Fruit fly (Drosophila melanogaster) whole organism, embryonic: ENCODE results near the gene Ythdc1.

Source experiments
- Atf6 ChIP-seq: fragments of 200-800 bp; sonication (Bioruptor generic); IDR thresholded peaks from 2 replicates; pipeline ENCODE4 v1.3.6; 2022; ENCODE audit warnings: missing biosample characterization, missing genetic modification characterization
- CG1024 ChIP-seq: fragments of 200-800 bp; sonication (Bioruptor generic); IDR thresholded peaks from 2 replicates; pipeline ENCODE4 v1.3.6; 2022; ENCODE audit warnings: missing biosample characterization, missing genetic modification characterization
- CG10274 ChIP-seq: fragments of 200-800 bp; sonication (Bioruptor generic); optimal IDR thresholded peaks from 3 replicates; lab custom pipeline; 2017; ENCODE audit warnings: missing biosample characterization, mild to moderate bottlenecking, missing genetic modification characterization
- CG12744 ChIP-seq: fragments of 200-800 bp; sonication (Bioruptor generic); optimal IDR thresholded peaks from 2 replicates; lab custom pipeline; 2016; ENCODE audit warnings: missing biosample characterization, missing genetic modification characterization
- CG15073 ChIP-seq: fragments of 200-800 bp; sonication (Bioruptor generic); optimal IDR thresholded peaks from 2 replicates; lab custom pipeline; 2016; ENCODE audit warnings: missing biosample characterization, missing genetic modification characterization
- CG15514 ChIP-seq: fragments of 200-800 bp; sonication (Bioruptor generic); optimal IDR thresholded peaks from 3 replicates; lab custom pipeline; 2017; ENCODE audit warnings: missing biosample characterization, missing genetic modification characterization, mild to moderate bottlenecking, moderate library complexity, missing genetic modification reagents
- CG17829 ChIP-seq: fragments of 200-800 bp; optimal IDR thresholded peaks from 2 replicates; lab custom pipeline; 2019; ENCODE audit warnings: missing biosample characterization, mild to moderate bottlenecking, missing genetic modification characterization, moderate library complexity
- CG18476 ChIP-seq: fragments of 200-800 bp; sonication (Bioruptor generic); optimal IDR thresholded peaks from 2 replicates; lab custom pipeline; 2016; ENCODE audit warnings: missing biosample characterization, mild to moderate bottlenecking, missing genetic modification characterization
- CG2129 ChIP-seq: fragments of 200-800 bp; sonication (Bioruptor generic); IDR thresholded peaks from 2 replicates; pipeline ENCODE4 v1.3.6; 2022; ENCODE audit warnings: missing biosample characterization, missing genetic modification characterization; ENCODE audit not compliant: partially characterized antibody
- CG30431 ChIP-seq: fragments of 200-800 bp; sonication (Bioruptor generic); optimal IDR thresholded peaks from 2 replicates; lab custom pipeline; 2017; ENCODE audit warnings: missing biosample characterization, missing genetic modification characterization
- CG3163 ChIP-seq: fragments of 200-800 bp; sonication (Bioruptor generic); optimal IDR thresholded peaks from 3 replicates; lab custom pipeline; 2016; ENCODE audit warnings: missing biosample characterization, missing genetic modification characterization
- CG32532 ChIP-seq: fragments of 200-800 bp; sonication (Bioruptor generic); IDR thresholded peaks from 2 replicates; pipeline ENCODE4 v1.3.6; 2022; ENCODE audit warnings: missing biosample characterization, missing genetic modification characterization
- CG34224 ChIP-seq: fragments of 200-800 bp; sonication (Bioruptor generic); IDR thresholded peaks from 3 replicates; pipeline ENCODE4 v1.3.6; 2022; ENCODE audit warnings: missing biosample characterization, missing genetic modification characterization; ENCODE audit not compliant: partially characterized antibody
- CG3995 ChIP-seq: fragments of 200-800 bp; sonication (Bioruptor generic); optimal IDR thresholded peaks from 3 replicates; lab custom pipeline; 2016; ENCODE audit warnings: missing biosample characterization, missing genetic modification characterization
- CG4854 ChIP-seq: fragments of 200-800 bp; sonication (Bioruptor generic); optimal IDR thresholded peaks from 2 replicates; lab custom pipeline; 2016; ENCODE audit warnings: missing biosample characterization, missing genetic modification characterization, inconsistent platforms
- CG6791 ChIP-seq: fragments of 200-800 bp; sonication (Bioruptor generic); IDR thresholded peaks from 3 replicates; pipeline ENCODE4 v1.3.6; 2022; ENCODE audit warnings: missing biosample characterization, missing genetic modification characterization; ENCODE audit not compliant: partially characterized antibody
- CG6813 ChIP-seq: fragments of 200-800 bp; sonication (Bioruptor generic); optimal IDR thresholded peaks from 2 replicates; lab custom pipeline; 2017; ENCODE audit warnings: missing biosample characterization, missing genetic modification characterization, mild to moderate bottlenecking, moderate library complexity, missing genetic modification reagents
- CG8924 ChIP-seq: fragments of 200-800 bp; optimal IDR thresholded peaks from 3 replicates; lab custom pipeline; 2019; ENCODE audit warnings: missing biosample characterization, mild to moderate bottlenecking, missing genetic modification characterization, moderate library complexity
- CG9437 ChIP-seq: fragments of 200-800 bp; sonication (Bioruptor generic); optimal IDR thresholded peaks from 2 replicates; lab custom pipeline; 2018; ENCODE audit warnings: missing biosample characterization, mild to moderate bottlenecking, missing genetic modification characterization
- Dad ChIP-seq: fragments of 200-800 bp; sonication (Bioruptor generic); optimal IDR thresholded peaks from 3 replicates; lab custom pipeline; 2016; ENCODE audit warnings: missing biosample characterization, missing genetic modification characterization
- E2f2 ChIP-seq: fragments of 200-800 bp; sonication (Bioruptor generic); IDR thresholded peaks from 2 replicates; pipeline ENCODE4 v1.3.6; 2022; ENCODE audit warnings: missing biosample characterization, missing genetic modification characterization
- Ets65A ChIP-seq: fragments of 200-800 bp; sonication (Bioruptor generic); peaks from one replicate; lab custom pipeline; 2016; ENCODE audit warnings: missing biosample characterization, missing genetic modification characterization
- H2.0 ChIP-seq: fragments of 200-800 bp; sonication (Bioruptor generic); IDR thresholded peaks from 2 replicates; pipeline ENCODE4 v1.3.6; 2022; ENCODE audit warnings: missing biosample characterization, missing genetic modification characterization
- HHEX ChIP-seq: fragments of 200-800 bp; sonication (Bioruptor generic); optimal IDR thresholded peaks from 3 replicates; lab custom pipeline; 2017; ENCODE audit warnings: missing biosample characterization, mild to moderate bottlenecking, missing genetic modification characterization, missing genetic modification reagents
- Hr3 ChIP-seq: fragments of 200-800 bp; sonication (Bioruptor generic); optimal IDR thresholded peaks from 3 replicates; lab custom pipeline; 2016; ENCODE audit warnings: missing biosample characterization, missing genetic modification characterization
- Poxn ChIP-seq: fragments of 200-800 bp; sonication (Bioruptor generic); IDR thresholded peaks from 2 replicates; pipeline ENCODE4 v1.3.6; 2022; ENCODE audit warnings: missing biosample characterization, missing genetic modification characterization
- Rfx ChIP-seq: fragments of 200-800 bp; sonication (Bioruptor generic); IDR thresholded peaks from 2 replicates; pipeline ENCODE4 v1.3.6; 2022; ENCODE audit warnings: missing biosample characterization, missing genetic modification characterization
- Sin3A ChIP-seq: fragments of >200 bp; optimal IDR thresholded peaks from 2 replicates; lab custom pipeline; 2018
- Usf ChIP-seq: fragments of 200-800 bp; sonication (Bioruptor generic); optimal IDR thresholded peaks from 2 replicates; lab custom pipeline; 2017; ENCODE audit warnings: missing genotype, missing biosample characterization, missing genetic modification characterization
- cas ChIP-seq: fragments of 200-800 bp; sonication (Bioruptor generic); IDR thresholded peaks from 2 replicates; pipeline ENCODE4 v1.3.6; 2022; ENCODE audit warnings: missing biosample characterization, missing genetic modification characterization
- chinmo ChIP-seq: fragments of 200-800 bp; sonication (Bioruptor generic); IDR thresholded peaks from 4 replicates; pipeline ENCODE4 v1.3.6; 2022; ENCODE audit warnings: missing biosample characterization, missing genetic modification characterization; ENCODE audit not compliant: partially characterized antibody
- crp ChIP-seq, 2 experiments: fragments of 200-800 bp; sonication (Bioruptor generic); optimal IDR thresholded peaks; 2 replicates in 1 of 2; 3 replicates in 1 of 2; lab custom pipeline; 2017; ENCODE audit warnings: missing biosample characterization in 2 of 2, missing genetic modification characterization in 2 of 2, mild to moderate bottlenecking in 1 of 2, moderate library complexity in 1 of 2
- dm ChIP-seq: fragments of 200-800 bp; sonication (Bioruptor generic); optimal IDR thresholded peaks from 3 replicates; lab custom pipeline; 2016; ENCODE audit warnings: missing biosample characterization, missing genetic modification characterization
- emc ChIP-seq: fragments of 200-800 bp; sonication (Bioruptor generic); optimal IDR thresholded peaks from 2 replicates; lab custom pipeline; 2016; ENCODE audit warnings: missing biosample characterization, missing genetic modification characterization
- ems ChIP-seq: fragments of 200-800 bp; sonication (Bioruptor generic); optimal IDR thresholded peaks from 3 replicates; lab custom pipeline; 2016; ENCODE audit warnings: missing biosample characterization, missing genetic modification characterization
- eve ChIP-seq, 2 experiments: fragments of >200 bp; optimal IDR thresholded peaks; 2 replicates each; lab custom pipeline; 2017; ENCODE audit warnings: missing biosample characterization in 2 of 2, missing genetic modification characterization in 2 of 2
- ewg ChIP-seq: fragments of 200-800 bp; sonication (Bioruptor generic); optimal IDR thresholded peaks from 3 replicates; lab custom pipeline; 2017; ENCODE audit warnings: mild to moderate bottlenecking, missing biosample characterization, missing genetic modification reagents, missing genetic modification characterization
- fd64A ChIP-seq: fragments of 200-800 bp; sonication (Bioruptor generic); optimal IDR thresholded peaks from 3 replicates; lab custom pipeline; 2018; ENCODE audit warnings: missing biosample characterization, mild to moderate bottlenecking, missing genetic modification characterization
- fu2 ChIP-seq: fragments of 200-800 bp; sonication (Bioruptor generic); optimal IDR thresholded peaks from 2 replicates; lab custom pipeline; 2016; ENCODE audit warnings: missing biosample characterization, missing genetic modification characterization
- gfzf ChIP-seq: fragments of 200-800 bp; sonication (Bioruptor generic); optimal IDR thresholded peaks from 2 replicates; lab custom pipeline; 2016; ENCODE audit warnings: missing biosample characterization, mild to moderate bottlenecking, missing genetic modification characterization, moderate library complexity
- kah ChIP-seq: fragments of 200-800 bp; sonication (Bioruptor generic); optimal IDR thresholded peaks from 2 replicates; lab custom pipeline; 2018; ENCODE audit warnings: missing biosample characterization, mild to moderate bottlenecking, missing genetic modification characterization
- lov ChIP-seq, 2 experiments: fragments of 200-800 bp in 1 of 2; fragments of >200 bp in 1 of 2; sonication (Bioruptor generic) in 1 of 2; IDR thresholded peaks in 1 of 2; optimal IDR thresholded peaks in 1 of 2; 2 replicates in 1 of 2; 3 replicates in 1 of 2; pipeline versions ENCODE4 v1.3.6 to Lab custom; 2017 to 2022; ENCODE audit warnings: missing biosample characterization in 1 of 2, missing genetic modification characterization in 1 of 2
- mld ChIP-seq: fragments of 200-800 bp; sonication (Bioruptor generic); IDR thresholded peaks from 3 replicates; pipeline ENCODE4 v1.3.6; 2022; ENCODE audit warnings: missing biosample characterization, missing genetic modification characterization; ENCODE audit not compliant: partially characterized antibody
- pzg ChIP-seq: fragments of 200-800 bp; sonication (Bioruptor generic); optimal IDR thresholded peaks from 3 replicates; lab custom pipeline; 2018; ENCODE audit warnings: missing biosample characterization, mild to moderate bottlenecking, missing genetic modification characterization, moderate library complexity
- schlank ChIP-seq: fragments of 200-800 bp; sonication (Bioruptor generic); optimal IDR thresholded peaks from 2 replicates; lab custom pipeline; 2018; ENCODE audit warnings: missing biosample characterization, mild to moderate bottlenecking, missing genetic modification characterization
- sima ChIP-seq: fragments of 200-800 bp; sonication (Bioruptor generic); optimal IDR thresholded peaks from 2 replicates; lab custom pipeline; 2016; ENCODE audit warnings: missing biosample characterization, missing genetic modification characterization
- stwl ChIP-seq: fragments of 200-800 bp; sonication (Bioruptor generic); optimal IDR thresholded peaks from 3 replicates; lab custom pipeline; 2018; ENCODE audit warnings: missing biosample characterization, mild to moderate bottlenecking, missing genetic modification characterization, moderate library complexity
- trh ChIP-seq: fragments of 200-800 bp; sonication (Bioruptor generic); optimal IDR thresholded peaks from 2 replicates; lab custom pipeline; 2016; ENCODE audit warnings: missing biosample characterization, missing genetic modification characterization
- ttk ChIP-seq: fragments of 200-800 bp; sonication (Bioruptor generic); IDR thresholded peaks from 2 replicates; pipeline ENCODE4 v2.1.2; 2022; ENCODE audit warnings: missing biosample characterization, missing genetic modification characterization
- unc-4 ChIP-seq: fragments of 200-800 bp; sonication (Bioruptor generic); IDR thresholded peaks from 2 replicates; pipeline ENCODE4 v1.3.6; 2022; ENCODE audit warnings: missing biosample characterization, missing genetic modification characterization; ENCODE audit not compliant: partially characterized antibody

Ythdc1 gene

DNA sequence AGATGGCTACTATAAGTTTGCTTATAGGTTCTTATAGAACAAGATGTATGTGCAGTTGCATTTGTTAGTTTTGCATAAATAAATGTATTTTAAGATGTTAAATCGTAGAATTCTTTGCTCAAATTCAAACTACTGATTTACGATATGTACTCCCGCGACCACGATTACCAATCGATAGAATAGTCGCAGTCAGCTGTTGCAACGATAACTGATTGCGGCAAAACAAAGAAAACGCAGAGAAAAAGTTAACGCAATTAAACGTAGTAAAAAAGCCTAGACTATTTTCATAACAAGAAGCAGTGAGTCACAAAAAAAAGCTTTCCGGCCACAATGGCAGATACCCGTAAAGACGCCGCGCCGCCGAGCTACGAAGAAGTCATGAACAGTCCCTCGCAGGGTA lies 2.6 kb upstream of the Ythdc1 start, which contains the start of gene CG12012 (continued):
- TF ChIP-seq ems (GFP tag; lab: Kevin White, UChicago) = no peak
- TF ChIP-seq crp (GFP tag; optimal IDR thresholded peaks at IDR 0.05; lab: Kevin White, UChicago) = peak; percentile 10 to 83
- no peak for TF ChIP-seq CG10274 (GFP tag; lab: Kevin White, UChicago)
- peak; percentile 13 for TF ChIP-seq CG17829 (tag; lab: Kevin White, UChicago)
- TF ChIP-seq Ets65A = peak; percentile 62
- TF ChIP-seq fu2 = no peak
- TF ChIP-seq CG34224 = peak; percentile 59; the same call in 1 of the 3 replicates
- 0 out of 4 replicates have a peak, but pooled peaks have one; percentile 20 for TF ChIP-seq chinmo
- peak; percentile 85 for TF ChIP-seq E2f2 (GFP tag; lab: Robert Waterston, UW)
- no peak for TF ChIP-seq CG15073 (GFP tag; lab: Kevin White, UChicago)
- no peak for TF ChIP-seq CG4854
- TF ChIP-seq kah (GFP tag; lab: Kevin White, UChicago) = no peak
- TF ChIP-seq CG1024 (GFP tag; lab: Robert Waterston, UW) = no peak
- TF ChIP-seq lov (optimal IDR thresholded peaks at IDR 0.05; lab: Kevin White, UChicago) = no peak
- no peak for TF ChIP-seq lov (GFP tag; IDR thresholded peaks at IDR 0.05; lab: Robert Waterston, UW)
- no peak for TF ChIP-seq CG18476 (GFP tag; lab: Kevin White, UChicago)
- TF ChIP-seq sima (GFP tag; lab: Kevin White, UChicago) = no peak
- peak; percentile 63 for TF ChIP-seq CG9437
- TF ChIP-seq schlank (tag; lab: Kevin White, UChicago) = no peak
- TF ChIP-seq fd64A (GFP tag; lab: Kevin White, UChicago) = no peak
- no peak for TF ChIP-seq CG12744
- no peak for TF ChIP-seq mld (GFP tag; lab: Robert Waterston, UW)
- TF ChIP-seq eve (GFP tag; optimal IDR thresholded peaks at IDR 0.05; lab: Kevin White, UChicago) = no peak
- no peak for TF ChIP-seq HHEX (GFP tag; lab: Kevin White, UChicago)
- TF ChIP-seq CG2129 (GFP tag; lab: Robert Waterston, UW) = 0 out of 2 replicates have a peak, but pooled peaks have one; percentile 14
- peak; percentile 89 for TF ChIP-seq CG3995 (GFP tag; lab: Kevin White, UChicago)
- TF ChIP-seq emc = no peak
- TF ChIP-seq Usf (GFP tag; lab: Kevin White, UChicago) = no peak
- no peak for TF ChIP-seq Rfx (GFP tag; lab: Robert Waterston, UW)
- no peak for TF ChIP-seq CG15514 (GFP tag; lab: Kevin White, UChicago)
- TF ChIP-seq CG30431 (GFP tag; lab: Kevin White, UChicago) = no peak
- no peak for TF ChIP-seq cas (GFP tag; lab: Robert Waterston, UW)
- TF ChIP-seq pzg = peak; percentile 18
- no peak for TF ChIP-seq Hr3
- no peak for TF ChIP-seq Dad (GFP tag; lab: Kevin White, UChicago)
- no peak for TF ChIP-seq CG3163 (GFP tag; lab: Kevin White, UChicago)
- TF ChIP-seq trh = no peak
- TF ChIP-seq CG6813 (GFP tag; lab: Kevin White, UChicago) = no peak
- TF ChIP-seq gfzf (GFP tag; lab: Kevin White, UChicago) = peak; percentile 5
- no peak for TF ChIP-seq ewg
- no peak for TF ChIP-seq dm (GFP tag; lab: Kevin White, UChicago)
- TF ChIP-seq CG32532 = no peak
- TF ChIP-seq Atf6 (GFP tag; lab: Robert Waterston, UW) = no peak
- peak; percentile 37; the same call in 1 of the 2 replicates for TF ChIP-seq unc-4 (GFP tag; lab: Robert Waterston, UW)
- no peak for TF ChIP-seq ttk (GFP tag; lab: Robert Waterston, UW)
- no peak for TF ChIP-seq CG8924 (tag; lab: Kevin White, UChicago)
- no peak for TF ChIP-seq Sin3A (lab: Kevin White, UChicago)
- no peak for TF ChIP-seq Poxn (GFP tag; lab: Robert Waterston, UW)
- TF ChIP-seq CG6791 (GFP tag; lab: Robert Waterston, UW) = peak; percentile 58; the same call in 2 of the 3 replicates
- peak; percentile 28 for TF ChIP-seq stwl
- no peak for TF ChIP-seq H2.0 (GFP tag; lab: Robert Waterston, UW)
